Fruit fly (Drosophila melanogaster): Measurements from ENCODE around the gene RnpS1.

Gene RnpS1

DNA sequence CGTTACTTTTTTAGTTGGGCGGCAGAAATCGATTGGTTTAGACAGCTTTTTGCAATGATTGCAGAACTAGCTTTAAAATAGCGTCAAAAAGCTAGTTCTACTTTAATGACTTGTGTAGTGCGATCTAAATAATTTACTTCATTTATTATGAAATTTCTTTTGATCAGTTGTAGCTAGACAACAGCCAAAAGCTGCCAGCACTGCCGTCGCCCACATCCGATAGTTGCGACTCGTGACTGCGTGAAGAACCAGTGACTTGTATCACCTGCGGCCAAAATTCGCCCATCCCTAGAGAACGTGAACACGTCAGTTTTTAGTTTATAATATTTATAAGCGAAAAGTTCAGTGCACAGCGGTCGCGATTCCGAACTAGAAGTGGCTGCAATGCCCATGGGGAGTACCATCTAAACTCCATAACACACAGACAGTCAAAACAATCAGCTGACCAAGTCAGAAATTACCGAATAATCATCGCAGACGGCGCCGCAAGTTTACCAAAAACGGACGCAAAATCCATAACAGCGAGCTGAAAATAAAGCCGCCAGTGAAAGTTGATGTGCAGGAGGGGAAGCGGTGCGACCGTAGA is 34.9 kb downstream of the RnpS1 start, which contains the start of gene P58IPK (continued):
- TF ChIP-seq CG17568 (GFP tag; optimal IDR thresholded peaks at IDR 0.05) (no peak), CG10366 (GFP tag; IDR thresholded peaks at IDR 0.05) (peak; percentile 56), wek (GFP tag; optimal IDR thresholded peaks at IDR 0.05) (no peak), CG15696 (tag; optimal IDR thresholded peaks at IDR 0.05) (peak; percentile 32), CG14860 (GFP tag; IDR thresholded peaks at IDR 0.05; ENCODE audit: partially characterized antibody) (peak; percentile 88), Mrtf (GFP tag; IDR thresholded peaks at IDR 0.05) (peak; percentile 57; the same call in 1 of the 3 replicates), CG3065 (GFP tag; optimal IDR thresholded peaks at IDR 0.05) (peak; percentile 37), knrl (GFP tag; IDR thresholded peaks at IDR 0.05; ENCODE audit: partially characterized antibody) (peak; percentile 96), Abd-B (GFP tag; optimal IDR thresholded peaks at IDR 0.05) (peak; percentile 53), onecut (GFP tag; IDR thresholded peaks at IDR 0.05) (no peak), CG2889 (GFP tag; IDR thresholded peaks at IDR 0.05) (no peak), CG30431 (GFP tag; optimal IDR thresholded peaks at IDR 0.05) (peak; percentile 1), nau (GFP tag; optimal IDR thresholded peaks at IDR 0.05) (no peak), CG4282 (GFP tag; optimal IDR thresholded peaks at IDR 0.05) (peak; percentile 0), CG12236 (GFP tag; optimal IDR thresholded peaks at IDR 0.05) (no peak), CG2202 (tag; optimal IDR thresholded peaks at IDR 0.05) (no peak), Trl (optimal IDR thresholded peaks at IDR 0.05) (no peak), Trl (GFP tag; optimal IDR thresholded peaks at IDR 0.05) (peak; percentile 70), ERR (GFP tag; optimal IDR thresholded peaks at IDR 0.05) (peak; percentile 61), stwl (tag; optimal IDR thresholded peaks at IDR 0.05) (peak; percentile 55), row (GFP tag; IDR thresholded peaks at IDR 0.05) (peak; percentile 93), bcd (GFP tag; optimal IDR thresholded peaks at IDR 0.05) (peak; percentile 58), lilli (GFP tag; optimal IDR thresholded peaks at IDR 0.05) (peak; percentile 87), dpn (GFP tag; optimal IDR thresholded peaks at IDR 0.05) (peak; percentile 75 to 79), CG13123 (GFP tag; optimal IDR thresholded peaks at IDR 0.05) (peak; percentile 12), abd-A (tag; optimal IDR thresholded peaks at IDR 0.05) (no peak), CG6765 (GFP tag; optimal IDR thresholded peaks at IDR 0.05) (no peak), Meics (GFP tag; optimal IDR thresholded peaks at IDR 0.05) (peak; percentile 56), C15 (GFP tag; IDR thresholded peaks at IDR 0.05) (no peak), CG12391 (tag; optimal IDR thresholded peaks at IDR 0.05) (peak; percentile 72), Vsx1 (GFP tag; optimal IDR thresholded peaks at IDR 0.05) (no peak), Bteb2 (GFP tag; optimal IDR thresholded peaks at IDR 0.05) (peak; percentile 70), zf30C (GFP tag; optimal IDR thresholded peaks at IDR 0.05) (no peak), jigr1 (GFP tag; IDR thresholded peaks at IDR 0.05) (no peak), CG16863 (GFP tag; optimal IDR thresholded peaks at IDR 0.05) (peak; percentile 45), CG10462 (GFP tag; optimal IDR thresholded peaks at IDR 0.05) (peak; percentile 34), CG10654 (GFP tag; optimal IDR thresholded peaks at IDR 0.05) (peak; percentile 23), E2f2 (GFP tag; IDR thresholded peaks at IDR 0.05) (peak; percentile 80), MTF-1 (GFP tag; optimal IDR thresholded peaks at IDR 0.05; ENCODE audit: borderline replicate concordance) (peak; percentile 1), jumu (GFP tag; optimal IDR thresholded peaks at IDR 0.05) (peak; percentile 76), Side (GFP tag; optimal IDR thresholded peaks at IDR 0.05) (peak; percentile 45), CG33213 (GFP tag; optimal IDR thresholded peaks at IDR 0.05) (peak; percentile 74), phol (tag; optimal IDR thresholded peaks at IDR 0.05) (peak; percentile 66), sd (tag; optimal IDR thresholded peaks at IDR 0.05) (no peak), CG17802 (tag; optimal IDR thresholded peaks at IDR 0.05) (peak; percentile 76), ase (GFP tag; IDR thresholded peaks at IDR 0.05) (0 out of 3 replicates have a peak, but pooled peaks have one; percentile 11), CG7786 (GFP tag; optimal IDR thresholded peaks at IDR 0.05) (peak; percentile 76), CG3726 (GFP tag; IDR thresholded peaks at IDR 0.05) (peak; percentile 59; the same call in 1 of the 3 replicates), pita (GFP tag; optimal IDR thresholded peaks at IDR 0.05) (no peak), HLH4C (GFP tag; IDR thresholded peaks at IDR 0.05; ENCODE audit: partially characterized antibody) (peak; percentile 89)
